Fruit fly (Drosophila melanogaster): ENCODE data around the gene yrt.

dm6 chr3R:13425470-13426033 is 9.2 kb downstream of the yrt start, which contains the start of gene Act87E:
- TF ChIP-seq CG33017 (tag; optimal IDR thresholded peaks at IDR 0.05) (no peak), CG14711 (tag; optimal IDR thresholded peaks at IDR 0.05) (no peak), CG5204 (GFP tag; optimal IDR thresholded peaks at IDR 0.05) (no peak), Hr96 (GFP tag; optimal IDR thresholded peaks at IDR 0.05) (no peak), cic (GFP tag; optimal IDR thresholded peaks at IDR 0.05) (no peak), cnc (optimal IDR thresholded peaks at IDR 0.05) (no peak), pad (GFP tag; optimal IDR thresholded peaks at IDR 0.05) (no peak), Crg-1 (GFP tag; optimal IDR thresholded peaks at IDR 0.05) (no peak), CG1620 (GFP tag; optimal IDR thresholded peaks at IDR 0.05) (no peak), tj (GFP tag; optimal IDR thresholded peaks at IDR 0.05) (no peak), CG7045 (GFP tag; optimal IDR thresholded peaks at IDR 0.05) (no peak), Clk (GFP tag; optimal IDR thresholded peaks at IDR 0.05) (no peak), CG7101 (tag; optimal IDR thresholded peaks at IDR 0.05) (no peak)
